Fruit fly (Drosophila melanogaster): Measurements from ENCODE around the gene GC1.

Gene GC1

DNA sequence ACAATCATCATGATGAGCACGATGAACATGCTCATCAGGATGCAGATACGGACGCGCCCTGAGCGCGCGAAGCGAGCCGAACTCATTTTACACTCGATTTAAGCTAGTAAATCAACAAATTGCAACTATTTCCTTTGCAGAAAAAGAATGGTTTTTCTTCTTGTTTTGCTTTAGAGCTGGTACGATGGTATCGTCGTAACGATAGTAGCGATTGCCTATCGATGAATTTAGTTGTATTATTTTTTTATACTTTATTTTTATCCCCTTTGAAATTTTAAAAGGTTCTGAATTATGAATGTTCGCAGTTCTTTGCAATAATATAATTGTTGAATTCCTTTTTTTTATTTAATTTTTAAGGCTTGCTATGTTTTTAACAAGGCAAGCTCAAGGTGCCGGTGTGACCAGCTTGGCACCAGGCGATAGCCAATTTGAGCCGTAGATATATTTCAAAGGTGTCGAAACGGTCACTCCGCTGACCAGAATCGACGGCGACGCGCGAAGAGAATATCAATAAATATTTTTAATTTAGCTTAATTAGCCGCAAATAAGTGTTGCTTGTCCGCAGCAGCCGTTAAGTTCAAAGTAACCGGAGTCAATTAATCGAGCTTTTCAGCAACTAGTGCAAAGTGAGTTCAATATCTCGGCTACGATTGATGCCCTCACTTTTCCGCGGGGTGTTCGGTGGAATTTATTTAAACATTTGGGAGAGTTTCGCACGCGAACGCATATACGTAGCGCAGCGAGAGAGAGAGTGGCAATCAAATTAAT, at the start of gene GC1, which contains the start of gene CG12213:
Gene GC1 (plus strand): TSS at position 447 of the 768 bp plus-strand sequence.
Gene CG12213 (minus strand): TSS at position 430 of the 768 bp plus-strand sequence.
- TF ChIP-seq Myc (optimal IDR thresholded peaks at IDR 0.05) (no peak), h (optimal IDR thresholded peaks at IDR 0.05) (no peak), insv (optimal IDR thresholded peaks at IDR 0.05) (no peak), psq (optimal IDR thresholded peaks at IDR 0.05) (no peak), ttk (optimal IDR thresholded peaks at IDR 0.05) (no peak), Sin3A (optimal IDR thresholded peaks at IDR 0.05) (no peak)

DNA sequence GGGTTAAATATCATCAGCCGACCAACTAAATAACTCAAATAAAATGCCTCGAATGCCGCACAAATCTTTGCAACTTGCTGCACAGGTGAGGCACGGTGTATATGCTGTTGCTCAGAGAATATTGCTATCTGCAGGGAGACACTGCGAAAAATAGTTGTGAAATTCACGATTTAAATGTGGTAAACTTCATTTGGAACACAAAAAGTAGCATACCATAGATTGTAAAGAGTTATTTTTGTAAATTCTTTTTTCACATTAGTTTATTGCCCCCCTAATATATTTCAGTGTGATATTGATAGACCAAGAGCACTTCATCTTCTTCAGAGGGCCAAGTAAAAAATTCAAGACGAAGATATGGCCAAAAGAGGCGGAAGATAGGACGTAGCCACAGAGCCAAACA, 46.9 kb upstream of the GC1 start:
- TF ChIP-seq Sin3A (optimal IDR thresholded peaks at IDR 0.05) (no peak), insv (optimal IDR thresholded peaks at IDR 0.05) (no peak), psq (optimal IDR thresholded peaks at IDR 0.05) (no peak), Myc (optimal IDR thresholded peaks at IDR 0.05) (no peak), h (optimal IDR thresholded peaks at IDR 0.05) (no peak), ttk (optimal IDR thresholded peaks at IDR 0.05) (no peak)

DNA sequence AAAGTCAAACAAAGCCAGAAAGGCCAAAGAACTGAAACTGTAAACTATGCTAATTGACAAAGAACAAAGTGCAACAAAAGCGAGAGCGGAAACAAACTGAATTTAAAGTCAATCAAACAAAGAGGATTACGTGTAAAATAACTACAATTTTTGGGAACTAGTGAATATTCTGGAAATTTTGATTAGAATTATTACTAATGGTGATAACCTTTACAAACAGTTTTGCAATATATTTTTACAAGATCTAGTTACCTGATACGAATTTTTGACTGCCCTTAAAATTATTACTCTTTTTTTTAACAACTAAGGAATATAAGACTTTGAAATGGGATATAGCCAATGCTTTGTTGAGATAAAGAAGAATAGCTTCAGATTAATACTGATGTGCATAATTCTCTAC, 36.5 kb upstream of the GC1 start, which contains the start of gene CG14731:
Gene CG14731 (plus strand): TSS at position 301 of the 400 bp plus-strand sequence.
- no peak for TF ChIP-seq Sin3A (optimal IDR thresholded peaks at IDR 0.05)
- TF ChIP-seq h (optimal IDR thresholded peaks at IDR 0.05): no peak

DNA sequence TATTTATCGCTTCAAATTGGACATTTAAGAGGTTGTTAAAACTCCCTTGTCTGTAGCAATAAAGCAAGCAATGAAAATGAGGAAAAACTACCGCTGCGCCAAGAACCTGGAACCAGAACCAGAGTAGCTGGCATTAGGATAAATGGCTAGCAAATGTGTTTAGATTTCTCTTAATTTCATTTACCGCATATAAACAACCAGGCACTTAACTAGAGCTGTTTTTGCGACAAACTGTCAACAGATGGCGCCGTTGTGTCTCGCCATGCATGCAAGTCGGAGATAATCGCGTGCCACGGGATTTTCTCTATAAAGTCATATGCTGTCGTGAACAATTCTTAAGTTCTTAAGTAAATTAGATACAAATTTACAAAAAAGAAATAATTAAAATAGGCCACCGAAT, 33.6 kb upstream of the GC1 start:
- TF ChIP-seq ttk (optimal IDR thresholded peaks at IDR 0.05): no peak

DNA sequence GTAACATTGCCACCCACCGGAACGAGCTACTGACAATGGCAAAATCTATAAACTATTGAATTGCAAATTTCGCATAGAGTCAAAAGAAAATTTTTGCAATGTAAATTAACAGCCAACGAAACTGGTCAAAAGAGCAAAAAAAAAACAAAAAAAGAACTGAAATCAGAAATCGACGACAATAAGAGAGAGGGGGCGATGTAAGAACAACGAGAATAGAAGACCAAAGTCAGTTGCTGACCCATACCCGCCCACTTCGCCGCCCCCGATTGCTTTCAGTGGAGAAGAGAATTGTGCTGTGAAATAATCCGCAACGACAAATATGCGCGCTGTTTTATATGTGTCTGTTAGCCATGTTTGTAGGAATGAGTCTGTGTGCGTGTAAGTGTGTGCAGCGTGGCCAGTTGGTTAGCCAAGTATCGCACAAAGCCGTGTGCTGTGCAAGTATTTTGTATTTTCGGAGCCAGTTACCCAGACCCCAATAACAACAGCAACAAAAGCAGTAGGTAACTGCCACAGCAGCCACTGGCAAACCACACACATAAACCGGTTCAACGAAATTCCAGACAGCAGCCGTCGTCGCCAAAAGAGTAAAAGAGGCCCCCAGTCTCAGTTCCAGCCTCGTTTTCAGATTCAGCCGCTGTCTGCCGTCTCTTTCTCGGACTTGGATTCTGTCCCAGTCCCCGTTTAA, 29.9 kb upstream of the GC1 start:
- TF ChIP-seq Sin3A (optimal IDR thresholded peaks at IDR 0.05) (no peak), ttk (optimal IDR thresholded peaks at IDR 0.05) (no peak), psq (optimal IDR thresholded peaks at IDR 0.05) (no peak), h (optimal IDR thresholded peaks at IDR 0.05) (no peak), insv (optimal IDR thresholded peaks at IDR 0.05) (no peak), Myc (optimal IDR thresholded peaks at IDR 0.05) (no peak)

dm6 chr3R:11941116-11941515, 26.4 kb upstream of the GC1 start:
- TF ChIP-seq Sin3A (optimal IDR thresholded peaks at IDR 0.05): no peak
- no peak for TF ChIP-seq insv (optimal IDR thresholded peaks at IDR 0.05)
- TF ChIP-seq Myc (optimal IDR thresholded peaks at IDR 0.05): no peak

DNA sequence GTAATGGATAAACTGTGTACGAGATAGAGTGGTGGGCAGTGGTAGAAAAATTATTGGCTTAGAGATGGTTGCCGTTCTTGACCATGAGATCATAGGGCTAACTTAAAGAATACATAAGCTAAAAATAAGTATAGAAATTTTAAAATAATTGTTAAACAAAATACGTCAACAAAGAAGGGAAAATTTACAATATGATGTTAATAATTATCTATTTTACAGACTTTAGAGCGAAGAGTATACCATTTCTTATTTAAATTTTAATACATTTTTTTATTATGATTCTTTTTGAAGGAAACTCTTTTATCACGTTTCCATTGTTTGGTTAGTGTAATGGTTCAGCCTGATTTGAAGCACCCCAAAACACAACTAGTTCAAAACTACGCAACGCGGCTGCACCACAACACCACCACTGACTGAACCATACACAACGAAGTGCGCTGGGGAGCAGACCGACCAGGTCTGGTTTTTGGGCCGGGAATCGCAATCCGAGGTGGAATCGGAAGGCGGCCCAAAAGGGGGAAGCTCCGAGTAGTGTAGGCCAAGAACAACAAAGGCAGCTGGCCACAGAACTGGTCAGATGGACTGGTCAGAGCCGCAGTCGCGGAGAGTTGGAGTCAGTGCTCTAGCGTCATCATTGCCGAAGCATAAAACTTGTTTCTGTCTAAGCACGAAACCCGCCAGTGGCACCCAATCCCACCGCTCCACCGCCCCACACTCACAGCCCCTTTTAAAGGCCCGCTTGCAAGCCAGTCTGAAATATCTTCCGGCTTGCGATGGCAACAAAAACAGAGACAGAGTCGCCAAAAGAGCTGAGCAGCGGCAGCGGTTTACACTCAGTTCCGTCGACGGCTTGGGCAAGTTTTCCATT, 21.8 kb upstream of the GC1 start:
- TF ChIP-seq Sin3A (optimal IDR thresholded peaks at IDR 0.05) (no peak), insv (optimal IDR thresholded peaks at IDR 0.05) (no peak), Myc (optimal IDR thresholded peaks at IDR 0.05) (no peak), ttk (optimal IDR thresholded peaks at IDR 0.05) (no peak), h (optimal IDR thresholded peaks at IDR 0.05) (no peak), psq (optimal IDR thresholded peaks at IDR 0.05) (no peak)

dm6 chr3R:11947079-11947869, 20.2 kb upstream of the GC1 start:
- TF ChIP-seq ttk (optimal IDR thresholded peaks at IDR 0.05): no peak
- no peak for TF ChIP-seq h (optimal IDR thresholded peaks at IDR 0.05)
- no peak for TF ChIP-seq insv (optimal IDR thresholded peaks at IDR 0.05)

- no peak for TF ChIP-seq h (optimal IDR thresholded peaks at IDR 0.05)
- no peak for TF ChIP-seq ttk (optimal IDR thresholded peaks at IDR 0.05)
- TF ChIP-seq Myc (optimal IDR thresholded peaks at IDR 0.05): no peak
- TF ChIP-seq psq (optimal IDR thresholded peaks at IDR 0.05): no peak
- TF ChIP-seq Sin3A (optimal IDR thresholded peaks at IDR 0.05): no peak
- TF ChIP-seq insv (optimal IDR thresholded peaks at IDR 0.05): no peak
Measured at dm6 chr3R:11947959-11948358, 19.5 kb upstream of the GC1 start.

DNA sequence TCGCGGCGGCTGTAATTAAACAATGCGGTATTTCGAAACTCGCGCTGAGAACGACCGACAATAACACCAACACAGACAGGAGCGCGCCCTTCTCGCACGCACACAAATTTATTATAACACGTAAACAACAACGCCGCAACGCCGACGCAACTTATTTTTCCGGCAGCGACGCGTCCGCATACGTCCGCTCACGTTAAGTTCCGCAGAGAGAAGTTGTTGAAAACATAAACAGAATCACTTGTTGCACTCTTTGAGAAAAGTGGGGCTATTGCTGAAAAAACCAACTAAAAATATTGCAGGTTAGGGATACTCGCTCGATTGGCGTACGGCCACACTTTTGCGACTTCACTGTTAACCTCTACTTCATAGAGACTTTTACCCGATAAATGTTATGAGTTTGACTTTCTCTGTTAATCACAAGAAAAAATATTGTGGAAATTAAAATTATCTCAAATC, 18.6 kb upstream of the GC1 start, which contains the start of gene Cad87A:
Gene Cad87A (minus strand): TSS at position 227 of the 456 bp plus-strand sequence.
- TF ChIP-seq ttk (optimal IDR thresholded peaks at IDR 0.05): no peak
- no peak for TF ChIP-seq h (optimal IDR thresholded peaks at IDR 0.05)
- TF ChIP-seq Sin3A (optimal IDR thresholded peaks at IDR 0.05): no peak
- TF ChIP-seq psq (optimal IDR thresholded peaks at IDR 0.05): no peak
- TF ChIP-seq insv (optimal IDR thresholded peaks at IDR 0.05): no peak
- no peak for TF ChIP-seq Myc (optimal IDR thresholded peaks at IDR 0.05)

dm6 chr3R:11949387-11950029, 18.0 kb upstream of the GC1 start, which contains the start of gene CG31211:
Gene CG31211, plus strand, starts transcription at chr3R:11949680.
- TF ChIP-seq ttk (optimal IDR thresholded peaks at IDR 0.05) (no peak), h (optimal IDR thresholded peaks at IDR 0.05) (no peak), insv (optimal IDR thresholded peaks at IDR 0.05) (no peak), Myc (optimal IDR thresholded peaks at IDR 0.05) (no peak), psq (optimal IDR thresholded peaks at IDR 0.05) (no peak), Sin3A (optimal IDR thresholded peaks at IDR 0.05) (no peak)
